Worm (Caenorhabditis elegans): ENCODE measurements around the gene hpo-26.

Gene hpo-26

ce11 chrV:6496611-6497158 is 36.2 kb downstream of the hpo-26 start, which contains the start of gene dgtr-1:
Gene dgtr-1 (plus strand): TSS chrV:6497108.
- TF ChIP-seq lsl-1 (GFP tag; optimal IDR thresholded peaks at IDR 0.05) (peak; percentile 97), F33H1.4 (GFP tag; IDR thresholded peaks at IDR 0.05) (peak; percentile 93), snpc-3.4 (tag; optimal IDR thresholded peaks at IDR 0.05) (peak; percentile 17), bed-2 (GFP tag; IDR thresholded peaks at IDR 0.05) (no peak), madf-6 (GFP tag; IDR thresholded peaks at IDR 0.05) (peak; percentile 93), ceh-91 (GFP tag; IDR thresholded peaks at IDR 0.05) (peak; percentile 67), ztf-22 (GFP tag; optimal IDR thresholded peaks at IDR 0.05) (no peak), xnd-1 (tag; optimal IDR thresholded peaks at IDR 0.05) (peak; percentile 78), efl-1 (GFP tag; optimal IDR thresholded peaks at IDR 0.05) (peak; percentile 17), ztf-18 (tag; optimal IDR thresholded peaks at IDR 0.05) (no peak), snpc-1.3 (tag; optimal IDR thresholded peaks at IDR 0.05; ENCODE audit: insufficient read depth) (peak; percentile 77), ceh-40 (GFP tag; IDR thresholded peaks at IDR 0.05) (no peak), rcor-1 (GFP tag; IDR thresholded peaks at IDR 0.05) (0 out of 2 replicates have a peak, but pooled peaks have one; percentile 8), him-1 (tag; optimal IDR thresholded peaks at IDR 0.05) (peak; percentile 18), lin-54 (GFP tag; optimal IDR thresholded peaks at IDR 0.05) (peak; percentile 54), madf-8 (GFP tag; conservative IDR thresholded peaks at IDR 0.05) (peak; percentile 77)

- peak; percentile 26 for TF ChIP-seq nhr-80 (tag; optimal IDR thresholded peaks at IDR 0.05)
- no peak for TF ChIP-seq F57C9.4 (tag; optimal IDR thresholded peaks at IDR 0.05)
- no peak for TF ChIP-seq tbp1 (GFP tag; optimal IDR thresholded peaks at IDR 0.05)
Measured at ce11 chrV:6495353-6495752, 37.5 kb downstream of the hpo-26 start.

- TF ChIP-seq ceh-40 (GFP tag; IDR thresholded peaks at IDR 0.05) (no peak), Y56A3A.18 (GFP tag; IDR thresholded peaks at IDR 0.05) (no peak), F57C9.4 (tag; optimal IDR thresholded peaks at IDR 0.05) (no peak), dox-1 (GFP tag; IDR thresholded peaks at IDR 0.05) (no peak), lin-40 (tag; optimal IDR thresholded peaks at IDR 0.05) (no peak), let-526 (GFP tag; IDR thresholded peaks at IDR 0.05) (no peak), B0336.3 (GFP tag; IDR thresholded peaks at IDR 0.05) (no peak), rpc-1 (optimal IDR thresholded peaks at IDR 0.05) (no peak), rpc-1 (tag; optimal IDR thresholded peaks at IDR 0.05) (no peak), Y95B8A.8 (GFP tag; IDR thresholded peaks at IDR 0.05) (no peak), snpc-4 (GFP tag; optimal IDR thresholded peaks at IDR 0.05) (no peak), snpc-4 (tag; optimal IDR thresholded peaks at IDR 0.05) (no peak), ceh-27 (GFP tag; optimal IDR thresholded peaks at IDR 0.05) (no peak), ekl-4 (GFP tag; IDR thresholded peaks at IDR 0.05) (no peak), attf-5 (GFP tag; optimal IDR thresholded peaks at IDR 0.05) (no peak), ceh-58 (GFP tag; IDR thresholded peaks at IDR 0.05) (no peak), bed-1 (GFP tag; IDR thresholded peaks at IDR 0.05) (no peak), ztf-3 (GFP tag; optimal IDR thresholded peaks at IDR 0.05) (no peak), K11D2.4 (GFP tag; IDR thresholded peaks at IDR 0.05) (no peak), chd-7 (tag; optimal IDR thresholded peaks at IDR 0.05) (no peak), sptf-2 (GFP tag; optimal IDR thresholded peaks at IDR 0.05) (no peak)
Measured at ce11 chrV:6493821-6494220, 39.0 kb downstream of the hpo-26 start, which contains the start of gene cpt-6. Gene cpt-6 (minus strand): TSS chrV:6493921.
